Worm (Caenorhabditis elegans): ENCODE data around the gene dhs-7.

- no peak for TF ChIP-seq blmp-1 (tag; optimal IDR thresholded peaks at IDR 0.05)
- TF ChIP-seq lir-3 (tag; optimal IDR thresholded peaks at IDR 0.05; ENCODE audit: poor library complexity) = no peak
These were observed 1.9 kb upstream of the dhs-7 start, which contains the start of gene E04F6.15 for ce11 chrII:7210187-7210586.

Data from whole organism, L1 larva.